Worm (Caenorhabditis elegans) whole organism, young adult: ENCODE results near the gene M02D8.3.

ENCODE experiments used
- B0035.1 ChIP-seq: sonication (generic microtip); optimal IDR thresholded peaks from 2 replicates; lab custom pipeline; 2016; ENCODE audit warnings: missing genetic modification characterization, mild to moderate bottlenecking, missing compliant biosample characterization, missing genotype, missing genetic modification reagents
- F49E8.2 ChIP-seq: sonication (generic microtip); optimal IDR thresholded peaks from 3 replicates; lab custom pipeline; 2017; ENCODE audit warnings: missing genetic modification characterization, mild to moderate bottlenecking, missing compliant biosample characterization, antibody characterized with exemption, moderate library complexity; ENCODE audit not compliant: insufficient read depth
- Y53F4B.3 ChIP-seq: fragments of 200-800 bp; sonication (Bioruptor generic); IDR thresholded peaks from 2 replicates; pipeline ENCODE4 v1.3.6; 2022; ENCODE audit warnings: missing genetic modification reagents, missing genetic modification characterization, missing compliant biosample characterization
- Y56A3A.18 ChIP-seq: fragments of 200-800 bp; sonication (Bioruptor generic); IDR thresholded peaks from 2 replicates; pipeline ENCODE4 v1.3.6; 2022; ENCODE audit warnings: missing genetic modification reagents, missing genetic modification characterization, missing compliant biosample characterization
- lsy-27 ChIP-seq: sonication (generic microtip); optimal IDR thresholded peaks from 2 replicates; lab custom pipeline; 2017; ENCODE audit warnings: missing genetic modification characterization, mild to moderate bottlenecking, missing compliant biosample characterization, antibody characterized with exemption, missing genotype, borderline replicate concordance; ENCODE audit not compliant: insufficient read depth
- madf-8 ChIP-seq: fragments of 200-800 bp; sonication (Bioruptor generic); conservative IDR thresholded peaks from 2 replicates; pipeline ENCODE4 v1.3.6; 2022; ENCODE audit warnings: missing genetic modification reagents, missing genetic modification characterization, missing compliant biosample characterization
- sdz-38 ChIP-seq: sonication (generic microtip); optimal IDR thresholded peaks from 2 replicates; lab custom pipeline; 2016; ENCODE audit warnings: missing genotype, missing genetic modification characterization, missing compliant biosample characterization
- sea-2 ChIP-seq: fragments of 200-800 bp; sonication (Bioruptor generic); IDR thresholded peaks from 2 replicates; pipeline ENCODE4 v1.3.6; 2022; ENCODE audit warnings: missing genetic modification characterization, missing compliant biosample characterization
- snpc-1.1 ChIP-seq: sonication (generic microtip); optimal IDR thresholded peaks from 2 replicates; lab custom pipeline; 2017; ENCODE audit warnings: missing genetic modification characterization, mild to moderate bottlenecking, missing compliant biosample characterization, antibody characterized with exemption, moderate library complexity, missing genotype, missing genetic modification reagents; ENCODE audit not compliant: insufficient read depth
- snpc-4 ChIP-seq, 5 experiments: fragments of 150-350 bp in 1 of 5; sonication (generic microtip) in 4 of 5; optimal IDR thresholded peaks; 2 replicates each; lab custom pipeline; 2014 to 2018; ENCODE audit warnings: missing genetic modification characterization in 5 of 5, missing biosample characterization in 3 of 5, antibody characterized with exemption in 2 of 5, mild to moderate bottlenecking in 2 of 5, missing compliant biosample characterization in 2 of 5, missing genotype in 2 of 5, moderate library complexity in 2 of 5, missing genetic modification reagents in 1 of 5
- unc-62 ChIP-seq: fragments of 150-350 bp; optimal IDR thresholded peaks from 2 replicates; lab custom pipeline; 2014; ENCODE audit warnings: missing biosample characterization, missing genetic modification reagents, missing genetic modification characterization

- TF ChIP-seq sea-2 (GFP tag; lab: Robert Waterston, UW) (no peak), lsy-27 (no peak), snpc-4 (GFP tag; optimal IDR thresholded peaks at IDR 0.05; lab: Kevin White, UChicago) (no peak), snpc-4 (tag; optimal IDR thresholded peaks at IDR 0.05; lab: Kevin White, UChicago) (no peak), unc-62 (GFP tag; lab: Kevin White, UChicago) (no peak), F49E8.2 (no peak), Y53F4B.3 (GFP tag; lab: Robert Waterston, UW) (no peak), Y56A3A.18 (GFP tag; lab: Robert Waterston, UW) (no peak), snpc-1.1 (tag; lab: Kevin White, UChicago) (no peak), sdz-38 (no peak), B0035.1 (tag; lab: Kevin White, UChicago) (no peak), madf-8 (GFP tag; lab: Robert Waterston, UW) (no peak)
Observed at ce11 chrX:8754285-8754795, 17.5 kb upstream of the M02D8.3 start.
